Fruit fly (Drosophila melanogaster) whole organism, embryonic: ENCODE measurements around the gene CG43796.

ENCODE experiments used
- Adf1 ChIP-seq: fragments of 200-800 bp; sonication (Bioruptor generic); IDR thresholded peaks from 2 replicates; pipeline ENCODE4 v1.3.6; 2022; ENCODE audit warnings: missing biosample characterization, missing genetic modification characterization
- Aef1 ChIP-seq: fragments of 200-800 bp; sonication (Bioruptor generic); IDR thresholded peaks from 3 replicates; pipeline ENCODE4 v1.3.6; 2022; ENCODE audit warnings: missing biosample characterization, missing genetic modification characterization
- Asciz ChIP-seq: fragments of 200-800 bp; sonication (Bioruptor generic); optimal IDR thresholded peaks from 2 replicates; lab custom pipeline; 2017; ENCODE audit warnings: missing biosample characterization, mild to moderate bottlenecking, missing genetic modification characterization, missing genetic modification reagents
- Bteb2 ChIP-seq: fragments of 200-800 bp; sonication (Bioruptor generic); optimal IDR thresholded peaks from 2 replicates; lab custom pipeline; 2016; ENCODE audit warnings: missing biosample characterization, missing genetic modification characterization
- CG10366 ChIP-seq: fragments of 200-800 bp; sonication (Bioruptor generic); IDR thresholded peaks from 2 replicates; pipeline ENCODE4 v1.3.6; 2022; ENCODE audit warnings: missing biosample characterization, missing genetic modification characterization
- CG11504 ChIP-seq: fragments of 200-800 bp; sonication (Bioruptor generic); optimal IDR thresholded peaks from 3 replicates; lab custom pipeline; 2019; ENCODE audit warnings: missing biosample characterization, mild to moderate bottlenecking, missing genetic modification characterization, moderate library complexity
- CG12659 ChIP-seq: fragments of 200-800 bp; sonication (Bioruptor generic); optimal IDR thresholded peaks from 3 replicates; lab custom pipeline; 2017; ENCODE audit warnings: mild to moderate bottlenecking, missing biosample characterization, missing genetic modification reagents, missing genetic modification characterization
- CG14050 ChIP-seq: fragments of 200-800 bp; sonication (Bioruptor generic); IDR thresholded peaks from 3 replicates; pipeline ENCODE4 v1.3.6; 2022; ENCODE audit warnings: missing biosample characterization, missing genetic modification characterization
- CG1602 ChIP-seq: fragments of 200-800 bp; sonication (Bioruptor generic); optimal IDR thresholded peaks from 3 replicates; lab custom pipeline; 2016; ENCODE audit warnings: missing biosample characterization, missing genetic modification characterization
- CG1603 ChIP-seq: fragments of 200-800 bp; sonication (Bioruptor generic); optimal IDR thresholded peaks from 2 replicates; lab custom pipeline; 2019; ENCODE audit warnings: missing biosample characterization, mild to moderate bottlenecking, missing genetic modification characterization, moderate library complexity
- CG17359 ChIP-seq: fragments of 200-800 bp; sonication (Bioruptor generic); optimal IDR thresholded peaks from 3 replicates; lab custom pipeline; 2018; ENCODE audit warnings: missing biosample characterization, mild to moderate bottlenecking, missing genetic modification characterization, moderate library complexity
- CG17612 ChIP-seq: fragments of 200-800 bp; sonication (Bioruptor generic); IDR thresholded peaks from 2 replicates; pipeline ENCODE4 v1.3.6; 2022; ENCODE audit warnings: missing biosample characterization, missing genetic modification characterization
- CG1792 ChIP-seq: fragments of 200-800 bp; sonication (Bioruptor generic); optimal IDR thresholded peaks from 2 replicates; lab custom pipeline; 2016; ENCODE audit warnings: missing biosample characterization, missing genetic modification characterization
- CG18619 ChIP-seq: fragments of 200-800 bp; sonication (Bioruptor generic); optimal IDR thresholded peaks from 3 replicates; lab custom pipeline; 2017; ENCODE audit warnings: missing biosample characterization, mild to moderate bottlenecking, missing genetic modification characterization
- CG2202 ChIP-seq: fragments of 200-800 bp; sonication (Bioruptor generic); optimal IDR thresholded peaks from 2 replicates; lab custom pipeline; 2018; ENCODE audit warnings: missing biosample characterization, mild to moderate bottlenecking, missing genetic modification characterization
- CG2678 ChIP-seq: fragments of 200-800 bp; sonication (Bioruptor generic); optimal IDR thresholded peaks from 3 replicates; lab custom pipeline; 2019; ENCODE audit warnings: missing biosample characterization, mild to moderate bottlenecking, missing genetic modification characterization, moderate library complexity
- CG2875 ChIP-seq: fragments of 200-800 bp; sonication (Bioruptor generic); optimal IDR thresholded peaks from 2 replicates; lab custom pipeline; 2017; ENCODE audit warnings: missing biosample characterization, mild to moderate bottlenecking, missing genetic modification characterization, missing genetic modification reagents
- CG30431 ChIP-seq: fragments of 200-800 bp; sonication (Bioruptor generic); optimal IDR thresholded peaks from 2 replicates; lab custom pipeline; 2017; ENCODE audit warnings: missing biosample characterization, missing genetic modification characterization
- CG31224 ChIP-seq: fragments of 200-800 bp; sonication (Bioruptor generic); IDR thresholded peaks from 2 replicates; pipeline ENCODE4 v1.3.6; 2022; ENCODE audit warnings: missing biosample characterization, missing genetic modification characterization
- CG3838 ChIP-seq: fragments of 200-800 bp; sonication (Bioruptor generic); optimal IDR thresholded peaks from 3 replicates; lab custom pipeline; 2016; ENCODE audit warnings: missing biosample characterization, missing genetic modification characterization
- CG4282 ChIP-seq: fragments of 200-800 bp; sonication (Bioruptor generic); optimal IDR thresholded peaks from 2 replicates; lab custom pipeline; 2016; ENCODE audit warnings: missing biosample characterization, missing genetic modification characterization
- CG4854 ChIP-seq: fragments of 200-800 bp; sonication (Bioruptor generic); optimal IDR thresholded peaks from 2 replicates; lab custom pipeline; 2016; ENCODE audit warnings: missing biosample characterization, missing genetic modification characterization, inconsistent platforms
- CG6272 ChIP-seq: fragments of 200-800 bp; sonication (Bioruptor generic); IDR thresholded peaks from 2 replicates; pipeline ENCODE4 v1.3.6; 2022; ENCODE audit warnings: missing biosample characterization, missing genetic modification characterization
- CG6654 ChIP-seq: fragments of 200-800 bp; sonication (Bioruptor generic); optimal IDR thresholded peaks from 2 replicates; lab custom pipeline; 2017; ENCODE audit warnings: missing biosample characterization, mild to moderate bottlenecking, missing genetic modification characterization
- CG8765 ChIP-seq: fragments of 200-800 bp; sonication (Bioruptor generic); IDR thresholded peaks from 2 replicates; pipeline ENCODE4 v1.3.6; 2022; ENCODE audit warnings: missing biosample characterization, missing genetic modification characterization
- CG8944 ChIP-seq: fragments of 200-800 bp; sonication (Bioruptor generic); optimal IDR thresholded peaks from 3 replicates; lab custom pipeline; 2016; ENCODE audit warnings: missing biosample characterization, missing genetic modification characterization
- Drgx ChIP-seq: fragments of 200-800 bp; sonication (Bioruptor generic); IDR thresholded peaks from 2 replicates; pipeline ENCODE4 v1.3.6; 2022; ENCODE audit warnings: missing biosample characterization, missing genetic modification characterization
- E2f1 ChIP-seq: fragments of 200-800 bp; sonication (Bioruptor generic); IDR thresholded peaks from 2 replicates; pipeline ENCODE4 v1.3.6; 2022; ENCODE audit warnings: missing biosample characterization, missing genetic modification characterization
- Fer3 ChIP-seq: fragments of 200-800 bp; sonication (Bioruptor generic); optimal IDR thresholded peaks from 2 replicates; lab custom pipeline; 2018; ENCODE audit warnings: missing biosample characterization, mild to moderate bottlenecking, missing genetic modification characterization, moderate library complexity
- Gug ChIP-seq: fragments of 200-800 bp; sonication (Bioruptor generic); IDR thresholded peaks from 4 replicates; pipeline ENCODE4 v1.3.6; 2022; ENCODE audit warnings: missing biosample characterization, missing genetic modification characterization
- Hmr ChIP-seq: fragments of 200-800 bp; sonication (Bioruptor generic); optimal IDR thresholded peaks from 3 replicates; lab custom pipeline; 2017; ENCODE audit warnings: mild to moderate bottlenecking, missing biosample characterization, missing genetic modification reagents, missing genetic modification characterization
- Hr39 ChIP-seq: fragments of >200 bp; optimal IDR thresholded peaks from 2 replicates; lab custom pipeline; 2017
- MTF-1 ChIP-seq: fragments of 200-800 bp; sonication (Bioruptor generic); optimal IDR thresholded peaks from 2 replicates; lab custom pipeline; 2018; ENCODE audit warnings: missing biosample characterization, mild to moderate bottlenecking, missing genetic modification characterization, borderline replicate concordance
- abd-A ChIP-seq: fragments of 200-800 bp; sonication (Bioruptor generic); optimal IDR thresholded peaks from 3 replicates; lab custom pipeline; 2019; ENCODE audit warnings: missing biosample characterization, mild to moderate bottlenecking, missing genetic modification characterization, moderate library complexity
- ap ChIP-seq: fragments of 200-800 bp; sonication (Bioruptor generic); IDR thresholded peaks from 2 replicates; pipeline ENCODE4 v1.3.6; 2022; ENCODE audit warnings: missing biosample characterization, missing genetic modification characterization
- bcd ChIP-seq: fragments of 200-800 bp; sonication (Bioruptor generic); optimal IDR thresholded peaks from 2 replicates; lab custom pipeline; 2017; ENCODE audit warnings: missing biosample characterization, mild to moderate bottlenecking, missing genetic modification characterization
- dan ChIP-seq: fragments of 200-800 bp; sonication (Bioruptor generic); IDR thresholded peaks from 2 replicates; pipeline ENCODE4 v1.3.6; 2022; ENCODE audit warnings: missing biosample characterization, missing genetic modification characterization
- ems ChIP-seq: fragments of 200-800 bp; sonication (Bioruptor generic); optimal IDR thresholded peaks from 3 replicates; lab custom pipeline; 2016; ENCODE audit warnings: missing biosample characterization, missing genetic modification characterization
- fd102C ChIP-seq: fragments of 200-800 bp; sonication (Bioruptor generic); optimal IDR thresholded peaks from 2 replicates; lab custom pipeline; 2018; ENCODE audit warnings: missing biosample characterization, mild to moderate bottlenecking, missing genetic modification characterization, moderate library complexity
- ftz-f1 ChIP-seq: fragments of 200-800 bp; sonication (Bioruptor generic); optimal IDR thresholded peaks from 2 replicates; lab custom pipeline; 2016; ENCODE audit warnings: missing biosample characterization, missing genetic modification characterization
- gfzf ChIP-seq: fragments of 200-800 bp; sonication (Bioruptor generic); optimal IDR thresholded peaks from 2 replicates; lab custom pipeline; 2016; ENCODE audit warnings: missing biosample characterization, mild to moderate bottlenecking, missing genetic modification characterization, moderate library complexity
- kay ChIP-seq: fragments of 200-800 bp; sonication (Bioruptor generic); optimal IDR thresholded peaks from 2 replicates; lab custom pipeline; 2016; ENCODE audit warnings: missing biosample characterization, missing genetic modification characterization
- nerfin-1 ChIP-seq: fragments of 200-800 bp; sonication (Bioruptor generic); optimal IDR thresholded peaks from 3 replicates; lab custom pipeline; 2019; ENCODE audit warnings: missing biosample characterization, mild to moderate bottlenecking, missing genetic modification characterization, moderate library complexity
- org-1 ChIP-seq: fragments of 200-800 bp; sonication (Bioruptor generic); optimal IDR thresholded peaks from 2 replicates; lab custom pipeline; 2017; ENCODE audit warnings: missing biosample characterization, missing genetic modification characterization
- pita ChIP-seq: fragments of 200-800 bp; sonication (Bioruptor generic); optimal IDR thresholded peaks from 2 replicates; lab custom pipeline; 2017; ENCODE audit warnings: missing biosample characterization, mild to moderate bottlenecking, missing genetic modification characterization
- pnt ChIP-seq: fragments of 200-800 bp; sonication (Bioruptor generic); optimal IDR thresholded peaks from 3 replicates; lab custom pipeline; 2016; ENCODE audit warnings: missing biosample characterization, missing genetic modification characterization
- ranshi ChIP-seq: fragments of 200-800 bp; sonication (Bioruptor generic); IDR thresholded peaks from 2 replicates; pipeline ENCODE4 v1.3.6; 2022; ENCODE audit warnings: missing biosample characterization, missing genetic modification characterization
- ro ChIP-seq: fragments of 200-800 bp; sonication (Bioruptor generic); IDR thresholded peaks from 2 replicates; pipeline ENCODE4 v1.3.6; 2022; ENCODE audit warnings: missing biosample characterization, missing genetic modification characterization
- sd ChIP-seq: fragments of 200-800 bp; sonication (Bioruptor generic); optimal IDR thresholded peaks from 3 replicates; lab custom pipeline; 2018; ENCODE audit warnings: missing biosample characterization, mild to moderate bottlenecking, missing genetic modification characterization, moderate library complexity
- shn ChIP-seq: fragments of 200-800 bp; sonication (Bioruptor generic); optimal IDR thresholded peaks from 3 replicates; lab custom pipeline; 2016; ENCODE audit warnings: missing biosample characterization, missing genetic modification characterization
- tin ChIP-seq: fragments of 200-800 bp; sonication (Bioruptor generic); optimal IDR thresholded peaks from 3 replicates; lab custom pipeline; 2016; ENCODE audit warnings: missing biosample characterization, missing genetic modification characterization
- twi ChIP-seq: fragments of 200-800 bp; optimal IDR thresholded peaks from 2 replicates; lab custom pipeline; 2019; ENCODE audit warnings: missing biosample characterization, mild to moderate bottlenecking, missing genetic modification characterization, moderate library complexity

CG43796 gene

dm6 chr2L:8461782-8462453, 20.3 kb upstream of the CG43796 start (continued):
- no peak for TF ChIP-seq twi
- TF ChIP-seq Bteb2 (GFP tag; lab: Kevin White, UChicago) = peak; percentile 24
- TF ChIP-seq CG11504 (tag; lab: Kevin White, UChicago) = peak; percentile 45
- peak; percentile 16 for TF ChIP-seq nerfin-1
- no peak for TF ChIP-seq CG2875
- TF ChIP-seq CG4282 (GFP tag; lab: Kevin White, UChicago) = no peak
- TF ChIP-seq MTF-1 (GFP tag; lab: Kevin White, UChicago) = no peak
- no peak for TF ChIP-seq CG31224 (GFP tag; lab: Robert Waterston, UW)
- peak; percentile 61 for TF ChIP-seq CG2678 (tag; lab: Kevin White, UChicago)
- no peak for TF ChIP-seq sd (tag; lab: Kevin White, UChicago)
- no peak for TF ChIP-seq pita (GFP tag; lab: Kevin White, UChicago)
- no peak for TF ChIP-seq CG3838 (GFP tag; lab: Kevin White, UChicago)
- TF ChIP-seq CG1602 (GFP tag; lab: Kevin White, UChicago) = no peak
- no peak for TF ChIP-seq CG4854 (GFP tag; lab: Kevin White, UChicago)
- no peak for TF ChIP-seq dan
- no peak for TF ChIP-seq Aef1
- TF ChIP-seq CG10366 (GFP tag; lab: Robert Waterston, UW) = no peak
- no peak for TF ChIP-seq Drgx (GFP tag; lab: Robert Waterston, UW)
- no peak for TF ChIP-seq abd-A
- TF ChIP-seq CG30431 = no peak
- no peak for TF ChIP-seq CG6654
- TF ChIP-seq ems = no peak
- TF ChIP-seq Gug (GFP tag; lab: Robert Waterston, UW) = no peak
- TF ChIP-seq fd102C = no peak
- TF ChIP-seq Adf1 (GFP tag; lab: Robert Waterston, UW) = peak; percentile 38; the same call in 1 of the 2 replicates
- TF ChIP-seq Hmr (GFP tag; lab: Kevin White, UChicago) = peak; percentile 49
- no peak for TF ChIP-seq pnt (GFP tag; lab: Kevin White, UChicago)
- no peak for TF ChIP-seq CG17612
- TF ChIP-seq CG18619 (GFP tag; lab: Kevin White, UChicago) = peak; percentile 42
- TF ChIP-seq ftz-f1 = no peak
- no peak for TF ChIP-seq tin (GFP tag; lab: Kevin White, UChicago)
- TF ChIP-seq CG1603 (tag; lab: Kevin White, UChicago) = no peak
- TF ChIP-seq ro = no peak
- peak; percentile 40 for TF ChIP-seq org-1 (GFP tag; lab: Kevin White, UChicago)
- no peak for TF ChIP-seq shn
- no peak for TF ChIP-seq CG14050
- no peak for TF ChIP-seq Hr39
- no peak for TF ChIP-seq ranshi
- TF ChIP-seq CG8765 (GFP tag; lab: Robert Waterston, UW) = no peak
- TF ChIP-seq kay (GFP tag; lab: Kevin White, UChicago) = peak; percentile 10
- TF ChIP-seq CG8944 (GFP tag; lab: Kevin White, UChicago) = no peak
- no peak for TF ChIP-seq E2f1 (GFP tag; lab: Robert Waterston, UW)
- no peak for TF ChIP-seq CG2202
- peak; percentile 9 for TF ChIP-seq bcd (GFP tag; lab: Kevin White, UChicago)
- TF ChIP-seq CG6272 (GFP tag; lab: Robert Waterston, UW) = no peak
- TF ChIP-seq Asciz (GFP tag; lab: Kevin White, UChicago) = no peak
- peak; percentile 37 for TF ChIP-seq CG12659 (GFP tag; lab: Kevin White, UChicago)
- TF ChIP-seq CG1792 (GFP tag; lab: Kevin White, UChicago) = no peak
- TF ChIP-seq ap (GFP tag; lab: Robert Waterston, UW) = no peak
- peak; percentile 11 for TF ChIP-seq CG17359 (tag; lab: Kevin White, UChicago)
- no peak for TF ChIP-seq gfzf
- TF ChIP-seq Fer3 (tag; lab: Kevin White, UChicago) = peak; percentile 35
